Fruit fly (Drosophila melanogaster): ENCODE measurements around the gene Slbp.

The Slbp gene

dm6 chr3R:29122817-29123611 is 30.1 kb downstream of the Slbp start, which contains the start of the genes yem and Ctl2 (continued):
- TF ChIP-seq CG7357 (GFP tag; IDR thresholded peaks at IDR 0.05) (peak; percentile 95), CG12769 (tag; optimal IDR thresholded peaks at IDR 0.05) (peak; percentile 48), btn (GFP tag; optimal IDR thresholded peaks at IDR 0.05) (peak; percentile 50), CG4707 (GFP tag; optimal IDR thresholded peaks at IDR 0.05) (no peak), CG7745 (tag; optimal IDR thresholded peaks at IDR 0.05) (peak; percentile 4), jing (GFP tag; optimal IDR thresholded peaks at IDR 0.05) (peak; percentile 28), luna (GFP tag; optimal IDR thresholded peaks at IDR 0.05) (peak; percentile 31), CG12942 (GFP tag; optimal IDR thresholded peaks at IDR 0.05) (peak; percentile 64), pho (GFP tag; optimal IDR thresholded peaks at IDR 0.05) (peak; percentile 91), CG18619 (GFP tag; optimal IDR thresholded peaks at IDR 0.05) (peak; percentile 79), insv (GFP tag; optimal IDR thresholded peaks at IDR 0.05) (peak; percentile 13 to 38), NfI (GFP tag; optimal IDR thresholded peaks at IDR 0.05) (peak; percentile 44), wor (GFP tag; IDR thresholded peaks at IDR 0.05) (peak; percentile 47; the same call in 1 of the 2 replicates), org-1 (GFP tag; optimal IDR thresholded peaks at IDR 0.05) (no peak), CG12236 (GFP tag; optimal IDR thresholded peaks at IDR 0.05) (peak; percentile 46), Med (GFP tag) (peak; percentile 93), Spps (tag; optimal IDR thresholded peaks at IDR 0.05) (no peak), H15 (GFP tag; IDR thresholded peaks at IDR 0.05) (peak; percentile 56; the same call in 2 of the 3 replicates), CG30020 (tag; optimal IDR thresholded peaks at IDR 0.05) (peak; percentile 68), zfh2 (GFP tag; optimal IDR thresholded peaks at IDR 0.05) (peak; percentile 93), CG2875 (GFP tag; optimal IDR thresholded peaks at IDR 0.05) (no peak), CG17829 (tag; optimal IDR thresholded peaks at IDR 0.05) (peak; percentile 72), CG6854 (GFP tag; optimal IDR thresholded peaks at IDR 0.05) (no peak), cato (GFP tag; optimal IDR thresholded peaks at IDR 0.05; ENCODE audit: borderline replicate concordance) (peak; percentile 57), CG5180 (GFP tag; optimal IDR thresholded peaks at IDR 0.05) (no peak), Sin3A (optimal IDR thresholded peaks at IDR 0.05) (peak; percentile 97), CG6765 (GFP tag; optimal IDR thresholded peaks at IDR 0.05) (no peak), CG11560 (tag; IDR thresholded peaks at IDR 0.05) (peak; percentile 32; the same call in 1 of the 3 replicates), CG17186 (GFP tag; optimal IDR thresholded peaks at IDR 0.05) (peak; percentile 68), gcm (GFP tag; optimal IDR thresholded peaks at IDR 0.05) (no peak), CG14710 (tag; optimal IDR thresholded peaks at IDR 0.05) (peak; percentile 82), Dip3 (GFP tag; optimal IDR thresholded peaks at IDR 0.05) (peak; percentile 86), CG11456 (GFP tag; IDR thresholded peaks at IDR 0.05) (peak; percentile 81), chm (GFP tag; IDR thresholded peaks at IDR 0.05) (peak; percentile 50; the same call in 1 of the 2 replicates), hb (GFP tag; IDR thresholded peaks at IDR 0.05; ENCODE audit: partially characterized antibody) (no peak), CG10366 (GFP tag; IDR thresholded peaks at IDR 0.05) (peak; percentile 48), CG17612 (GFP tag; IDR thresholded peaks at IDR 0.05) (peak; percentile 32; the same call in 1 of the 2 replicates), prd (optimal IDR thresholded peaks at IDR 0.05) (no peak), prd (GFP tag; IDR thresholded peaks at IDR 0.05) (peak; percentile 57; the same call in 2 of the 3 replicates), stwl (tag; optimal IDR thresholded peaks at IDR 0.05) (peak; percentile 51), gce (GFP tag; IDR thresholded peaks at IDR 0.05) (peak; percentile 29; the same call in 1 of the 3 replicates), CG15011 (GFP tag; optimal IDR thresholded peaks at IDR 0.05) (peak; percentile 54), CG8089 (GFP tag; optimal IDR thresholded peaks at IDR 0.05) (peak; percentile 63), CG7372 (GFP tag; IDR thresholded peaks at IDR 0.05) (peak; percentile 24; the same call in 1 of the 2 replicates), slou (GFP tag; optimal IDR thresholded peaks at IDR 0.05) (peak; percentile 59), HLH54F (GFP tag; optimal IDR thresholded peaks at IDR 0.05) (peak; percentile 93), dmrt99B (tag; optimal IDR thresholded peaks at IDR 0.05) (peak; percentile 6), CG4820 (GFP tag; optimal IDR thresholded peaks at IDR 0.05) (peak; percentile 64), wek (GFP tag; optimal IDR thresholded peaks at IDR 0.05) (no peak)

Measured in whole organism, embryonic.